Fruit fly (Drosophila melanogaster) whole organism, embryonic: ENCODE measurements around the gene cue.
A peak's percentile ranks its signal among the peaks of the same experiment; 100 is the strongest.

Experiments used
- Aef1 ChIP-seq: fragments of 200-800 bp; sonication (Bioruptor generic); IDR thresholded peaks from 3 replicates; pipeline ENCODE4 v1.3.6; 2022; ENCODE audit warnings: missing biosample characterization, missing genetic modification characterization
- Atf-2 ChIP-seq: fragments of 200-800 bp; sonication (Bioruptor generic); optimal IDR thresholded peaks from 2 replicates; lab custom pipeline; 2016; ENCODE audit warnings: missing biosample characterization, missing genetic modification characterization
- Atf6 ChIP-seq: fragments of 200-800 bp; sonication (Bioruptor generic); IDR thresholded peaks from 2 replicates; pipeline ENCODE4 v1.3.6; 2022; ENCODE audit warnings: missing biosample characterization, missing genetic modification characterization
- BEAF-32 ChIP-seq: fragments of 200-800 bp; sonication (Bioruptor generic); optimal IDR thresholded peaks from 3 replicates; lab custom pipeline; 2017; ENCODE audit warnings: missing biosample characterization, missing genetic modification characterization, mild to moderate bottlenecking, moderate library complexity, missing genetic modification reagents
- Bgb ChIP-seq: fragments of 200-800 bp; sonication (Bioruptor generic); IDR thresholded peaks from 2 replicates; pipeline ENCODE4 v1.3.6; 2022; ENCODE audit warnings: missing biosample characterization, missing genetic modification characterization; ENCODE audit not compliant: partially characterized antibody
- C15 ChIP-seq: fragments of 200-800 bp; sonication (Bioruptor generic); IDR thresholded peaks from 3 replicates; pipeline ENCODE4 v1.3.6; 2022; ENCODE audit warnings: missing biosample characterization, missing genetic modification characterization
- CG12942 ChIP-seq: fragments of 200-800 bp; sonication (Bioruptor generic); optimal IDR thresholded peaks from 3 replicates; lab custom pipeline; 2016; ENCODE audit warnings: missing biosample characterization, missing genetic modification characterization
- CG15269 ChIP-seq: fragments of 200-800 bp; sonication (Bioruptor generic); optimal IDR thresholded peaks from 2 replicates; lab custom pipeline; 2018; ENCODE audit warnings: missing biosample characterization, mild to moderate bottlenecking, missing genetic modification characterization, moderate library complexity
- CG2120 ChIP-seq: fragments of 200-800 bp; sonication (Bioruptor generic); optimal IDR thresholded peaks from 3 replicates; lab custom pipeline; 2016; ENCODE audit warnings: missing biosample characterization, missing genetic modification characterization
- CG2678 ChIP-seq: fragments of 200-800 bp; sonication (Bioruptor generic); optimal IDR thresholded peaks from 3 replicates; lab custom pipeline; 2019; ENCODE audit warnings: missing biosample characterization, mild to moderate bottlenecking, missing genetic modification characterization, moderate library complexity
- CG3065 ChIP-seq: fragments of 200-800 bp; sonication (Bioruptor generic); optimal IDR thresholded peaks from 2 replicates; lab custom pipeline; 2016; ENCODE audit warnings: missing biosample characterization, missing genetic modification characterization
- CG3281 ChIP-seq: fragments of 200-800 bp; sonication (Bioruptor generic); optimal IDR thresholded peaks from 3 replicates; lab custom pipeline; 2017; ENCODE audit warnings: missing biosample characterization, mild to moderate bottlenecking, missing genetic modification characterization
- CG3407 ChIP-seq: fragments of 200-800 bp; sonication (Bioruptor generic); optimal IDR thresholded peaks from 2 replicates; lab custom pipeline; 2018; ENCODE audit warnings: missing biosample characterization, mild to moderate bottlenecking, missing genetic modification characterization
- CG3838 ChIP-seq: fragments of 200-800 bp; sonication (Bioruptor generic); optimal IDR thresholded peaks from 3 replicates; lab custom pipeline; 2016; ENCODE audit warnings: missing biosample characterization, missing genetic modification characterization
- CG4360 ChIP-seq: fragments of 200-800 bp; sonication (Bioruptor generic); IDR thresholded peaks from 2 replicates; pipeline ENCODE4 v1.3.6; 2022; ENCODE audit warnings: missing biosample characterization, missing genetic modification characterization
- CG6254 ChIP-seq: fragments of 200-800 bp; sonication (Bioruptor generic); optimal IDR thresholded peaks from 3 replicates; lab custom pipeline; 2017; ENCODE audit warnings: mild to moderate bottlenecking, missing biosample characterization, missing genetic modification reagents, missing genetic modification characterization
- CG6854 ChIP-seq: fragments of 200-800 bp; sonication (Bioruptor generic); optimal IDR thresholded peaks from 3 replicates; lab custom pipeline; 2017; ENCODE audit warnings: missing biosample characterization, mild to moderate bottlenecking, missing genetic modification characterization
- CG7963 ChIP-seq: fragments of 200-800 bp; sonication (Bioruptor generic); IDR thresholded peaks from 3 replicates; pipeline ENCODE4 v1.3.6; 2022; ENCODE audit warnings: missing biosample characterization, missing genetic modification characterization; ENCODE audit not compliant: partially characterized antibody
- CG8089 ChIP-seq: fragments of 200-800 bp; sonication (Bioruptor generic); optimal IDR thresholded peaks from 3 replicates; lab custom pipeline; 2016; ENCODE audit warnings: missing biosample characterization, missing genetic modification characterization
- CG9727 ChIP-seq: fragments of 200-800 bp; sonication (Bioruptor generic); optimal IDR thresholded peaks from 3 replicates; lab custom pipeline; 2017; ENCODE audit warnings: missing biosample characterization, mild to moderate bottlenecking, missing genetic modification characterization
- CG9876 ChIP-seq: fragments of 200-800 bp; sonication (Bioruptor generic); optimal IDR thresholded peaks from 2 replicates; lab custom pipeline; 2016; ENCODE audit warnings: missing biosample characterization, missing genetic modification characterization
- CG9932 ChIP-seq: fragments of 200-800 bp; sonication (Bioruptor generic); IDR thresholded peaks from 2 replicates; pipeline ENCODE4 v1.3.6; 2022; ENCODE audit warnings: missing biosample characterization, missing genetic modification characterization
- Dbx ChIP-seq: fragments of 200-800 bp; sonication (Bioruptor generic); IDR thresholded peaks from 3 replicates; pipeline ENCODE4 v1.3.6; 2022; ENCODE audit warnings: missing biosample characterization, missing genetic modification characterization
- HLH4C ChIP-seq: fragments of 200-800 bp; sonication (Bioruptor generic); IDR thresholded peaks from 3 replicates; pipeline ENCODE4 v1.3.6; 2022; ENCODE audit warnings: missing biosample characterization, missing genetic modification characterization; ENCODE audit not compliant: partially characterized antibody
- Lpt ChIP-seq: fragments of >200 bp; optimal IDR thresholded peaks from 2 replicates; lab custom pipeline; 2018; ENCODE audit warnings: missing biosample characterization, missing genetic modification characterization
- Myb ChIP-seq: fragments of 200-800 bp; sonication (Bioruptor generic); optimal IDR thresholded peaks from 2 replicates; lab custom pipeline; 2016; ENCODE audit warnings: missing biosample characterization, missing genetic modification characterization
- Oaz ChIP-seq: fragments of 200-800 bp; sonication (Bioruptor generic); IDR thresholded peaks from 2 replicates; pipeline ENCODE4 v1.3.6; 2022; ENCODE audit warnings: missing biosample characterization, missing genetic modification characterization
- Pdp1 ChIP-seq, 2 experiments: fragments of 200-800 bp; sonication (Bioruptor generic); optimal IDR thresholded peaks; 3 replicates each; lab custom pipeline; 2016; ENCODE audit warnings: missing biosample characterization in 2 of 2, missing genetic modification characterization in 2 of 2, mild to moderate bottlenecking in 1 of 2, moderate library complexity in 1 of 2
- Side ChIP-seq: fragments of 200-800 bp; sonication (Bioruptor generic); optimal IDR thresholded peaks from 2 replicates; lab custom pipeline; 2016; ENCODE audit warnings: missing biosample characterization, missing genetic modification characterization
- TFAM ChIP-seq: fragments of 200-800 bp; sonication (Bioruptor generic); optimal IDR thresholded peaks from 2 replicates; lab custom pipeline; 2017; ENCODE audit warnings: missing biosample characterization, missing genetic modification characterization, inconsistent platforms
- ara ChIP-seq: fragments of 200-800 bp; sonication (Bioruptor generic); IDR thresholded peaks from 2 replicates; pipeline ENCODE4 v1.3.6; 2022; ENCODE audit warnings: missing biosample characterization, missing genetic modification characterization
- corto ChIP-seq: fragments of 200-800 bp; sonication (Bioruptor generic); optimal IDR thresholded peaks from 2 replicates; lab custom pipeline; 2016; ENCODE audit warnings: missing biosample characterization, mild to moderate bottlenecking, missing genetic modification characterization, moderate library complexity
- dati ChIP-seq: fragments of 200-800 bp; sonication (Bioruptor generic); IDR thresholded peaks from 2 replicates; pipeline ENCODE4 v1.3.6; 2022; ENCODE audit warnings: missing biosample characterization, missing genetic modification characterization
- disco-r ChIP-seq: fragments of 200-800 bp; sonication (Bioruptor generic); optimal IDR thresholded peaks from 2 replicates; lab custom pipeline; 2016; ENCODE audit warnings: missing biosample characterization, missing genetic modification characterization
- h ChIP-seq: fragments of >200 bp; optimal IDR thresholded peaks from 2 replicates; lab custom pipeline; 2017
- nau ChIP-seq: fragments of 200-800 bp; sonication (Bioruptor generic); optimal IDR thresholded peaks from 3 replicates; lab custom pipeline; 2017; ENCODE audit warnings: missing biosample characterization, mild to moderate bottlenecking, missing genetic modification characterization, missing genetic modification reagents
- pan ChIP-seq, 4 experiments: fragments of >200 bp in 3 of 4; fragments of 200-800 bp in 1 of 4; sonication (Bioruptor generic) in 1 of 4; optimal IDR thresholded peaks in 3 of 4; IDR thresholded peaks in 1 of 4; 2 replicates each; pipeline versions ENCODE4 v1.3.6 to Lab custom; 2017 to 2022; ENCODE audit warnings: missing biosample characterization in 2 of 4, missing genetic modification characterization in 2 of 4, mixed read lengths in 1 of 4
- pzg ChIP-seq: fragments of 200-800 bp; sonication (Bioruptor generic); optimal IDR thresholded peaks from 3 replicates; lab custom pipeline; 2018; ENCODE audit warnings: missing biosample characterization, mild to moderate bottlenecking, missing genetic modification characterization, moderate library complexity
- ranshi ChIP-seq: fragments of 200-800 bp; sonication (Bioruptor generic); IDR thresholded peaks from 2 replicates; pipeline ENCODE4 v1.3.6; 2022; ENCODE audit warnings: missing biosample characterization, missing genetic modification characterization
- sens-2 ChIP-seq: fragments of 200-800 bp; sonication (Bioruptor generic); IDR thresholded peaks from 2 replicates; pipeline ENCODE4 v1.3.6; 2022; ENCODE audit warnings: missing biosample characterization, missing genetic modification characterization
- shn ChIP-seq: fragments of 200-800 bp; sonication (Bioruptor generic); optimal IDR thresholded peaks from 3 replicates; lab custom pipeline; 2016; ENCODE audit warnings: missing biosample characterization, missing genetic modification characterization
- sim ChIP-seq: fragments of 200-800 bp; sonication (Bioruptor generic); IDR thresholded peaks from 2 replicates; pipeline ENCODE4 v1.3.6; 2022; ENCODE audit warnings: missing biosample characterization, missing genetic modification characterization
- sob ChIP-seq: fragments of 200-800 bp; sonication (Bioruptor generic); IDR thresholded peaks from 2 replicates; pipeline ENCODE4 v1.3.6; 2022; ENCODE audit warnings: missing biosample characterization, missing genetic modification characterization
- ssp ChIP-seq: fragments of 200-800 bp; sonication (Bioruptor generic); IDR thresholded peaks from 2 replicates; pipeline ENCODE4 v1.3.6; 2022; ENCODE audit warnings: missing biosample characterization, missing genetic modification characterization
- tap ChIP-seq: fragments of 200-800 bp; optimal IDR thresholded peaks from 3 replicates; lab custom pipeline; 2019; ENCODE audit warnings: missing biosample characterization, mild to moderate bottlenecking, missing genetic modification characterization, moderate library complexity
- toy ChIP-seq: fragments of 200-800 bp; sonication (Bioruptor generic); IDR thresholded peaks from 2 replicates; pipeline ENCODE4 v1.3.6; 2022; ENCODE audit warnings: missing biosample characterization, missing genetic modification characterization
- unc-4 ChIP-seq: fragments of 200-800 bp; sonication (Bioruptor generic); IDR thresholded peaks from 2 replicates; pipeline ENCODE4 v1.3.6; 2022; ENCODE audit warnings: missing biosample characterization, missing genetic modification characterization; ENCODE audit not compliant: partially characterized antibody
- vnd ChIP-seq: fragments of 200-800 bp; sonication (Bioruptor generic); IDR thresholded peaks from 3 replicates; pipeline ENCODE4 v1.3.6; 2022; ENCODE audit warnings: missing biosample characterization, missing genetic modification characterization; ENCODE audit not compliant: partially characterized antibody
- yki ChIP-seq: fragments of >200 bp; optimal IDR thresholded peaks from 3 replicates; lab custom pipeline; 2018
- zen2 ChIP-seq: fragments of 200-800 bp; sonication (Bioruptor generic); IDR thresholded peaks from 3 replicates; pipeline ENCODE4 v1.3.6; 2022; ENCODE audit warnings: missing biosample characterization, missing genetic modification characterization; ENCODE audit not compliant: partially characterized antibody

Gene cue

DNA sequence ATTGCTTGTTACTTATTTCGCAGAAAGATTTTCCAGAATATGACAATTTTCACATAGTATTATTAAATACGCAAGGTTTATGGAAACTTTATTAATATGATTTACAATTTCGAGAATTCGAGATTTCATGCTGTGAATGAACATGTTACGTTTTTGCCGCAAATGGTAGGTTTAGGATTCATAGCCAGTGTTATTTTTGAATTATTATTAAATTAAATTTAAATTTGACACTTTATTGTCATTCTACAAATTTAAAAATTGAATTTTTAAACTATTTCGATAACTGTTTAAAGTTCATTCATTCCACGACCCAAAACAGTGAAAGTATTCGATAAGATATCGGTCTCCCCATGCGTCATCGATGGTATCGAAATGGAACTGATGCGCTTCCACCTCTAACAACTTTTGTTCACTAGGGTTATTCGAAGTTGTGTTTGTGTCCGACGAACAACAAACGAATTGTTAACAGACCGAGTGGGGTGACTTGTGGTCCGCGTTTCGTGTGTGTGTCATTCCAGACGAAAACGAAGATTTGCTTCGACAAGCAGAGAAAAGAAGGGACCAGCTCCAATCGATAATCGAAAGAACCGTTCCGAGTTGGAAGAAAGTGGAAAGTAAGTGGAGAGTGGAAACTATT, 28.7 kb upstream of the cue start, which contains the start of the genes CG32313 and Pcyt1 (continued):
- TF ChIP-seq corto (GFP tag; lab: Kevin White, UChicago) (peak; percentile 8), pzg (GFP tag; lab: Kevin White, UChicago) (peak; percentile 90), dati (GFP tag; lab: Robert Waterston, UW) (no peak), Atf6 (0 out of 2 replicates have a peak, but pooled peaks have one; percentile 22), vnd (GFP tag; lab: Robert Waterston, UW) (peak; percentile 79), ssp (GFP tag; lab: Robert Waterston, UW) (no peak), C15 (GFP tag; lab: Robert Waterston, UW) (no peak), BEAF-32 (peak; percentile 89), CG6854 (GFP tag; lab: Kevin White, UChicago) (no peak), CG2120 (GFP tag; lab: Kevin White, UChicago) (peak; percentile 0), nau (no peak), HLH4C (GFP tag; lab: Robert Waterston, UW) (peak; percentile 91), Lpt (GFP tag; lab: Kevin White, UChicago) (no peak), CG7963 (GFP tag; lab: Robert Waterston, UW) (peak; percentile 90), CG9727 (GFP tag; lab: Kevin White, UChicago) (no peak), Dbx (peak; percentile 63; the same call in 2 of the 3 replicates), sob (GFP tag; lab: Robert Waterston, UW) (no peak), CG3838 (peak; percentile 94), Myb (GFP tag; lab: Kevin White, UChicago) (peak; percentile 58), CG8089 (no peak), CG12942 (GFP tag; lab: Kevin White, UChicago) (peak; percentile 17), disco-r (no peak), CG3407 (no peak), CG9932 (peak; percentile 59), CG3065 (GFP tag; lab: Kevin White, UChicago) (no peak), CG4360 (GFP tag; lab: Robert Waterston, UW) (no peak), Aef1 (GFP tag; lab: Robert Waterston, UW) (no peak), CG6254 (GFP tag; lab: Kevin White, UChicago) (no peak), CG15269 (tag; lab: Kevin White, UChicago) (peak; percentile 18), pan (optimal IDR thresholded peaks at IDR 0.05; lab: Kevin White, UChicago) (no peak), pan (GFP tag; optimal IDR thresholded peaks at IDR 0.05 in 1 of 2, IDR thresholded peaks at IDR 0.05 in 1 of 2) (peak in 1 of 2 experiments; percentile 24), CG3281 (GFP tag; lab: Kevin White, UChicago) (peak; percentile 31), Oaz (no peak), CG9876 (GFP tag; lab: Kevin White, UChicago) (no peak), yki (lab: Kevin White, UChicago) (no peak), h (no peak), ranshi (GFP tag; lab: Robert Waterston, UW) (no peak), shn (GFP tag; lab: Kevin White, UChicago) (no peak), unc-4 (GFP tag; lab: Robert Waterston, UW) (peak; percentile 87), Pdp1 (GFP tag; optimal IDR thresholded peaks at IDR 0.05; lab: Kevin White, UChicago) (no peak), tap (tag; lab: Kevin White, UChicago) (peak; percentile 49), CG2678 (tag; lab: Kevin White, UChicago) (peak; percentile 23), zen2 (GFP tag; lab: Robert Waterston, UW) (peak; percentile 77), TFAM (GFP tag; lab: Kevin White, UChicago) (no peak), ara (GFP tag; lab: Robert Waterston, UW) (no peak), sim (GFP tag; lab: Robert Waterston, UW) (no peak), toy (GFP tag; lab: Robert Waterston, UW) (no peak), Side (peak; percentile 25), Bgb (GFP tag; lab: Robert Waterston, UW) (peak; percentile 94), Atf-2 (GFP tag; lab: Kevin White, UChicago) (no peak), sens-2 (GFP tag; lab: Robert Waterston, UW) (no peak)
